Fruit fly (Drosophila melanogaster): ENCODE data around the gene qua.

The qua gene

DNA sequence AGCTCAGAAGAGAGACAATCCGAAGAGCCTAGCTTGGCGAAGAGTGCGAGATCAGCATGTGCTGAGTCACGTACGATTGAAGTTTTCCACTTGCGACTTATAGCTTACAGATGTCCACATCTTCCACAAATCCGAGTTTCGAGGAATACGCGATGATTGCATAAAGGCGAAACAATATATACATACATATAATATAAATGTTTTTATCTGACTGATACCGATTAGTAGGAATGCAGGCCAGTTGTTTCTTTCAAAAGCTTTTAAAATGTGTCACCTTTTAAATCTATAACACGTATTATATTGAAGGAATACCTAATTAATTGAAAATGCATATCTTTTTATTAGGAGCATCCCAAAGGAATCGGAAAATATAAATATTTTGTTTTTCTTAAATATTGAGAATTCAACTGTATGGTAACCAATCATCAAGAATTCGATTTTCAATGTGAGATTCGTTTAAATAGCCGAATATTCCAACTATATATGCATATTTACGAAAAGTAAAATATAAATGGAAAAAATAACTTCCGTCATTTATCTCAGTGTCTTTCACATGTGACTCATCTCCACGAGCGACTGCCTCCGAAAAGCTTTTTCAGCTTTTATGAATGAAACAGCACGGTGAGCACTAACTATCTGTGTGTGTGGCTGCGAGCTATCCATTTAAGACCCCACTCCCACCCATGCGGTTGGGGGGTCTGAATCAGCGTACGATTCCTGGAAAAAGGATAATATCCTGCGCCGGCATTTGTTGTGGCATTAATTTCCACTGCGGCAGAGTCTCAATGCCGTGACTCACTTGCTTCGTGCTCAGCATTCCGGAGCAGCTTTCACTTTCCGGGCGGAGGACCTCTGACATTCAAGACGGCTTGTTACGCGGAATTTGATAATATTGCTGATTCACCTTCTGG is 46.2 kb downstream of the qua start (continued):
- TF ChIP-seq pfk (GFP tag; optimal IDR thresholded peaks at IDR 0.05) (no peak), CG34376 (GFP tag; optimal IDR thresholded peaks at IDR 0.05) (peak; percentile 20), CG7963 (GFP tag; IDR thresholded peaks at IDR 0.05; ENCODE audit: partially characterized antibody) (no peak), dmrt11E (tag; optimal IDR thresholded peaks at IDR 0.05) (no peak), chif (GFP tag; optimal IDR thresholded peaks at IDR 0.05) (no peak), croc (GFP tag; conservative IDR thresholded peaks at IDR 0.05) (no peak), CG2712 (tag; optimal IDR thresholded peaks at IDR 0.05) (peak; percentile 72), CG34422 (GFP tag; IDR thresholded peaks at IDR 0.05) (0 out of 3 replicates have a peak, but pooled peaks have one; percentile 38), CG12391 (tag; optimal IDR thresholded peaks at IDR 0.05) (no peak), esg (GFP tag; conservative IDR thresholded peaks at IDR 0.05) (0 out of 2 replicates have a peak, but pooled peaks have one; percentile 5), CG3726 (GFP tag; IDR thresholded peaks at IDR 0.05) (no peak), CG6689 (GFP tag; IDR thresholded peaks at IDR 0.05) (no peak), CG11695 (GFP tag; IDR thresholded peaks at IDR 0.05) (peak; percentile 72; the same call in 2 of the 3 replicates), CG4854 (GFP tag; optimal IDR thresholded peaks at IDR 0.05) (peak; percentile 21), CG4707 (GFP tag; optimal IDR thresholded peaks at IDR 0.05) (no peak), CG1024 (GFP tag; IDR thresholded peaks at IDR 0.05) (no peak), Trl (optimal IDR thresholded peaks at IDR 0.05) (peak in 1 of 2 experiments; percentile 25), Trl (GFP tag; optimal IDR thresholded peaks at IDR 0.05) (peak; percentile 51), CG11247 (GFP tag; IDR thresholded peaks at IDR 0.05) (no peak; the same call in 1 of the 2 replicates), TFAM (GFP tag; optimal IDR thresholded peaks at IDR 0.05) (no peak), CG7357 (GFP tag; IDR thresholded peaks at IDR 0.05) (no peak), CG16863 (GFP tag; optimal IDR thresholded peaks at IDR 0.05) (no peak), Blimp-1 (GFP tag; optimal IDR thresholded peaks at IDR 0.05) (peak; percentile 55), hkb (optimal IDR thresholded peaks at IDR 0.05) (no peak), hkb (GFP tag; IDR thresholded peaks at IDR 0.05) (peak; percentile 81), Bdp1 (GFP tag; optimal IDR thresholded peaks at IDR 0.05) (no peak), Nf-YC (tag; optimal IDR thresholded peaks at IDR 0.05) (peak; percentile 43), CG5953 (GFP tag; IDR thresholded peaks at IDR 0.05) (0 out of 2 replicates have a peak, but pooled peaks have one; percentile 46), h (optimal IDR thresholded peaks at IDR 0.05) (no peak), CG9609 (GFP tag; optimal IDR thresholded peaks at IDR 0.05) (no peak), CG16813 (GFP tag; IDR thresholded peaks at IDR 0.05; ENCODE audit: partially characterized antibody) (no peak), Sry-δ (GFP tag; optimal IDR thresholded peaks at IDR 0.05) (peak; percentile 2), CG16815 (GFP tag; optimal IDR thresholded peaks at IDR 0.05) (no peak), bigmax (GFP tag; optimal IDR thresholded peaks at IDR 0.05) (no peak), sim (GFP tag; IDR thresholded peaks at IDR 0.05) (no peak), eyg (GFP tag; optimal IDR thresholded peaks at IDR 0.05) (peak; percentile 32), CG3995 (GFP tag; optimal IDR thresholded peaks at IDR 0.05) (peak; percentile 14), dati (GFP tag; IDR thresholded peaks at IDR 0.05) (no peak), Atf-2 (GFP tag; optimal IDR thresholded peaks at IDR 0.05) (no peak), Optix (GFP tag; IDR thresholded peaks at IDR 0.05) (no peak), lola (GFP tag; optimal IDR thresholded peaks at IDR 0.05) (no peak), CG12942 (GFP tag; optimal IDR thresholded peaks at IDR 0.05) (peak; percentile 7), CG13624 (GFP tag; optimal IDR thresholded peaks at IDR 0.05) (peak; percentile 11), slp2 (GFP tag; optimal IDR thresholded peaks at IDR 0.05) (peak; percentile 5), CG7839 (tag; optimal IDR thresholded peaks at IDR 0.05) (peak; percentile 75), ttk (GFP tag; IDR thresholded peaks at IDR 0.05) (no peak), CG11456 (GFP tag; IDR thresholded peaks at IDR 0.05) (peak; percentile 67; the same call in 2 of the 3 replicates), odd (GFP tag; optimal IDR thresholded peaks at IDR 0.05) (peak; percentile 38), CG9932 (GFP tag; IDR thresholded peaks at IDR 0.05) (no peak), Jarid2 (GFP tag; optimal IDR thresholded peaks at IDR 0.05) (no peak)
